Fruit fly (Drosophila melanogaster): ENCODE measurements around the gene FER.

FER gene

DNA sequence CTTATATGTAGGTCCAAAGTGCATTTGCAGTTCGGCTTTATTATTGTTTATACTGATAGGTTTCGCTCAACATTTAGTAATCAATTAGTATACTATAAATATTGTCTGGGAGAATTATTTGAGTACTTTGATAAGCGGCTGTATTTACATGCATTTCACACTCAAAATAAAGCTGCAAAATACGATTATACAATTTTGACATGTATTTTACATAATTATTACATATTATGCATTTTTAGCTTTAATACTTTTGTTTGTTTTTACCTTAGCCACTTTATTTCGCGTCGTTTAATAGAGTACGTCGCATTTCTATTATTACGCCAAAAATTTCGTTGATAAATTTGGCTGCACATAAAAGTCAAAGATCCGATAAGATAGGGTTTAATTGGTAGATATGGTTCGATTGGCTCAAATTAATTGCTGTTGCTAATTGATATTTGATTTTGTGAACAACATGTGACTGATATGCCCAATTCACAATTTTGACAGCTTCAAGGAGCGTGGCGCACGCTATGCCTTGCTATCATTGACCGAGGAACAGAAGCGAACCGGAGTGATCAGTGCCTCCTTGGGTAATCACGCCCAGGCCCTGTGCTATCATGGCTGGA, 28.3 kb downstream of the FER start:
- TF ChIP-seq CG9948 (tag; optimal IDR thresholded peaks at IDR 0.05) = no peak
- TF ChIP-seq CG13204 (GFP tag; optimal IDR thresholded peaks at IDR 0.05) = no peak
- no peak for TF ChIP-seq Snoo (tag; optimal IDR thresholded peaks at IDR 0.05)
- TF ChIP-seq CG8159 (tag; optimal IDR thresholded peaks at IDR 0.05) = no peak
- no peak for TF ChIP-seq EcR (GFP tag; optimal IDR thresholded peaks at IDR 0.05)
- no peak for TF ChIP-seq CG8301 (tag; optimal IDR thresholded peaks at IDR 0.05)
- no peak for TF ChIP-seq D1 (tag; optimal IDR thresholded peaks at IDR 0.05)
- TF ChIP-seq Pif1A (GFP tag; optimal IDR thresholded peaks at IDR 0.05) = no peak
- no peak for TF ChIP-seq gl (tag; optimal IDR thresholded peaks at IDR 0.05)
- TF ChIP-seq CG14655 (GFP tag; optimal IDR thresholded peaks at IDR 0.05) = no peak
- TF ChIP-seq Ets98B (GFP tag; IDR thresholded peaks at IDR 0.05) = no peak
- TF ChIP-seq CG34367 (tag; optimal IDR thresholded peaks at IDR 0.05) = no peak
- no peak for TF ChIP-seq CG12605 (GFP tag; IDR thresholded peaks at IDR 0.05)

- TF ChIP-seq CG10348 (GFP tag; IDR thresholded peaks at IDR 0.05) (no peak), CG14655 (GFP tag; optimal IDR thresholded peaks at IDR 0.05) (no peak), gl (tag; optimal IDR thresholded peaks at IDR 0.05) (no peak), CG8159 (tag; optimal IDR thresholded peaks at IDR 0.05) (no peak), CG17806 (tag; optimal IDR thresholded peaks at IDR 0.05) (no peak), CG8301 (tag; optimal IDR thresholded peaks at IDR 0.05) (no peak), CG4496 (GFP tag; IDR thresholded peaks at IDR 0.05) (no peak), EcR (GFP tag; optimal IDR thresholded peaks at IDR 0.05) (no peak), Pif1B (GFP tag; optimal IDR thresholded peaks at IDR 0.05) (no peak), Ets98B (GFP tag; IDR thresholded peaks at IDR 0.05) (no peak), fd96Ca (GFP tag; IDR thresholded peaks at IDR 0.05) (no peak)
These were observed 29.2 kb downstream of the FER start, which contains the start of gene Srr for dm6 chr3R:9365121-9365520. TSS of gene Srr (plus strand) at chr3R:9365398.

DNA sequence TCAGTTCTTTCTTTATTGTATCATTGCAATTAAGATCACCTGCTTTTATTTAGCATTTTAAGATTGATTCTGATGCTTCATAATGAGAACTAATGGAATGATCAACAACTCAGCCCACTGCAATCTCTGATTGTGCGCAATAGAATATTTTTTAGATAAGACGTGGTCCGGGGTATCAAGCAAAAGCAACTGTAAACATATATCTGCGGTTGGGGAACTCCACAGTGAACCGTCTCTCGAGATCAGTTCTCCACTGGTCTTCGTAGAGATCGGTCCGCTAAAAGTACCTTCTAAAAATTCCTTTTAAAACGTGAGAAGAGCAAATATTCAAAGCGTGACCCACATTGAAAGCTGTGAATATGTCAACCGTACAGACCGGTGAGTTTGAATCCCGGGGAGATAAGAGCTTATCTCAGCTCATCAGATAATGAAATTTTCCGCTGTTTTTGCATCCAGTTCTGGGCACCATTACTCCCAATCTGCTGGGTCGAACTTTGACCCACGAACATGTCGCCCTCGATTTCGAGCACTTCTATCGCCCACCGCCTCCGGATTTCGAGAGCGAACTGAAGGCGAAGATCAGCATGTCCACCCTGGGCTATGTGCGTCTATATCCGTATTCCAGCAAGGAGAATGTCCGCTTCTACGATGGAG, 31.2 kb downstream of the FER start, which contains the start of gene CG18473:
TSS of gene CG18473 (plus strand) at position 240 of the 654 bp plus-strand sequence.
- no peak for TF ChIP-seq CG17806 (tag; optimal IDR thresholded peaks at IDR 0.05)
- no peak for TF ChIP-seq CG13204 (GFP tag; optimal IDR thresholded peaks at IDR 0.05)
- TF ChIP-seq CG10348 (GFP tag; IDR thresholded peaks at IDR 0.05) = no peak
- TF ChIP-seq CG14655 (GFP tag; optimal IDR thresholded peaks at IDR 0.05) = no peak
- TF ChIP-seq rn (GFP tag; IDR thresholded peaks at IDR 0.05) = no peak
- no peak for TF ChIP-seq CG34367 (tag; optimal IDR thresholded peaks at IDR 0.05)
- no peak for TF ChIP-seq CG8159 (tag; optimal IDR thresholded peaks at IDR 0.05)
- no peak for TF ChIP-seq CG12605 (GFP tag; IDR thresholded peaks at IDR 0.05)
- no peak for TF ChIP-seq fd96Ca (GFP tag; IDR thresholded peaks at IDR 0.05)

dm6 chr3R:9359393-9359792, 35.0 kb downstream of the FER start:
- no peak for TF ChIP-seq CG9948 (tag; optimal IDR thresholded peaks at IDR 0.05)
- TF ChIP-seq CG14655 (GFP tag; optimal IDR thresholded peaks at IDR 0.05) = no peak
- no peak; the same call in 1 of the 2 replicates for TF ChIP-seq Ets98B (GFP tag; IDR thresholded peaks at IDR 0.05)
- TF ChIP-seq Snoo (tag; optimal IDR thresholded peaks at IDR 0.05) = no peak
- TF ChIP-seq gl (tag; optimal IDR thresholded peaks at IDR 0.05) = no peak
- no peak for TF ChIP-seq CG17806 (tag; optimal IDR thresholded peaks at IDR 0.05)
- TF ChIP-seq CG8301 (tag; optimal IDR thresholded peaks at IDR 0.05) = no peak
- TF ChIP-seq CG13204 (GFP tag; optimal IDR thresholded peaks at IDR 0.05) = no peak
- TF ChIP-seq fd96Ca (GFP tag; IDR thresholded peaks at IDR 0.05) = no peak
- TF ChIP-seq CG34367 (tag; optimal IDR thresholded peaks at IDR 0.05) = no peak
- TF ChIP-seq EcR (GFP tag; optimal IDR thresholded peaks at IDR 0.05) = no peak
- TF ChIP-seq CG32121 (GFP tag; IDR thresholded peaks at IDR 0.05) = no peak
- TF ChIP-seq rn (GFP tag; IDR thresholded peaks at IDR 0.05) = no peak
- TF ChIP-seq CG15710 (tag; optimal IDR thresholded peaks at IDR 0.05) = no peak
- TF ChIP-seq CG12605 (GFP tag; IDR thresholded peaks at IDR 0.05) = no peak
- no peak for TF ChIP-seq D1 (tag; optimal IDR thresholded peaks at IDR 0.05)
- TF ChIP-seq CG4496 (GFP tag; IDR thresholded peaks at IDR 0.05) = no peak
- TF ChIP-seq Pif1A (GFP tag; optimal IDR thresholded peaks at IDR 0.05) = no peak

DNA sequence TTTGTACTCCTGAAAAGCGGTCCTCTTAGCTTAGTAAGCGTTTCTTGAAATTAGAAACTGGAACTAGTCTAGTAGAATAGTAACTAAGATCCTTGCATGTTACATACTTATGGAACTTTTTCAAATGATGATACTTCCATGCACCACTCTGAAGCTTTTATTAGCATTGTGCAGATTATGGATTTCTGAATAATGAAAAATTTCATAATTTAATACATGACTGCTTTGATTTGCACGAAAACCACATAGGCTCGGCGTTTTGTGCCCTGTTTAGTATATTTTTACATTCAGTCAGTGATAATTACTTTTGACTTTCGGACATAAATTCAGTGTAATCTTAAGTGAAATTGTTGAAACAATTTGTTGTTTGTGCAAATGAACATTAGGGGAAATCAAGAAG, 39.2 kb downstream of the FER start, which contains the start of gene CG43675:
TSS of gene CG43675 (plus strand) at position 301 of the 400 bp plus-strand sequence.
- TF ChIP-seq CG32121 (GFP tag; IDR thresholded peaks at IDR 0.05) = no peak
- no peak for TF ChIP-seq Snoo (tag; optimal IDR thresholded peaks at IDR 0.05)
- no peak for TF ChIP-seq D1 (tag; optimal IDR thresholded peaks at IDR 0.05)
- TF ChIP-seq CG15710 (tag; optimal IDR thresholded peaks at IDR 0.05) = no peak
- TF ChIP-seq CG8301 (tag; optimal IDR thresholded peaks at IDR 0.05) = no peak
- no peak for TF ChIP-seq Pif1A (GFP tag; optimal IDR thresholded peaks at IDR 0.05)
- no peak for TF ChIP-seq rn (GFP tag; IDR thresholded peaks at IDR 0.05)
- TF ChIP-seq CG9948 (tag; optimal IDR thresholded peaks at IDR 0.05) = no peak
- no peak for TF ChIP-seq CG17806 (tag; optimal IDR thresholded peaks at IDR 0.05)
- no peak for TF ChIP-seq gl (tag; optimal IDR thresholded peaks at IDR 0.05)
- no peak for TF ChIP-seq Ets98B (GFP tag; IDR thresholded peaks at IDR 0.05)
- TF ChIP-seq CG4496 (GFP tag; IDR thresholded peaks at IDR 0.05) = no peak
- no peak for TF ChIP-seq CG13204 (GFP tag; optimal IDR thresholded peaks at IDR 0.05)
- TF ChIP-seq EcR (GFP tag; optimal IDR thresholded peaks at IDR 0.05) = no peak
- TF ChIP-seq CG8159 (tag; optimal IDR thresholded peaks at IDR 0.05) = no peak
- no peak for TF ChIP-seq fd96Ca (GFP tag; IDR thresholded peaks at IDR 0.05)
- TF ChIP-seq CG12605 (GFP tag; IDR thresholded peaks at IDR 0.05) = no peak

dm6 chr3R:9353276-9353652, 41.1 kb downstream of the FER start:
- TF ChIP-seq rn (GFP tag; IDR thresholded peaks at IDR 0.05) = no peak
- TF ChIP-seq CG4496 (GFP tag; IDR thresholded peaks at IDR 0.05) = no peak
- TF ChIP-seq fd96Ca (GFP tag; IDR thresholded peaks at IDR 0.05) = no peak
- no peak for TF ChIP-seq CG32121 (GFP tag; IDR thresholded peaks at IDR 0.05)
- no peak for TF ChIP-seq CG10348 (GFP tag; IDR thresholded peaks at IDR 0.05)
- TF ChIP-seq gl (tag; optimal IDR thresholded peaks at IDR 0.05) = no peak
- peak; percentile 75 for TF ChIP-seq Pif1B (GFP tag; optimal IDR thresholded peaks at IDR 0.05)
- TF ChIP-seq D1 (tag; optimal IDR thresholded peaks at IDR 0.05) = peak; percentile 89
- TF ChIP-seq CG15710 (tag; optimal IDR thresholded peaks at IDR 0.05) = peak; percentile 82
- TF ChIP-seq Ets98B (GFP tag; IDR thresholded peaks at IDR 0.05) = no peak
- TF ChIP-seq CG14655 (GFP tag; optimal IDR thresholded peaks at IDR 0.05) = peak; percentile 94
- TF ChIP-seq CG8301 (tag; optimal IDR thresholded peaks at IDR 0.05) = peak; percentile 93
- TF ChIP-seq CG9948 (tag; optimal IDR thresholded peaks at IDR 0.05) = peak; percentile 90
- peak; percentile 79 for TF ChIP-seq CG34367 (tag; optimal IDR thresholded peaks at IDR 0.05)
- peak; percentile 93 for TF ChIP-seq CG8159 (tag; optimal IDR thresholded peaks at IDR 0.05)
- no peak for TF ChIP-seq CG12605 (GFP tag; IDR thresholded peaks at IDR 0.05)
- peak; percentile 83 for TF ChIP-seq Pif1A (GFP tag; optimal IDR thresholded peaks at IDR 0.05)
- no peak for TF ChIP-seq EcR (GFP tag; optimal IDR thresholded peaks at IDR 0.05)
- peak; percentile 85 for TF ChIP-seq CG17806 (tag; optimal IDR thresholded peaks at IDR 0.05)
- TF ChIP-seq Snoo (tag; optimal IDR thresholded peaks at IDR 0.05) = peak; percentile 84
- no peak for TF ChIP-seq CG13204 (GFP tag; optimal IDR thresholded peaks at IDR 0.05)

All from whole organism, pupa.